Fruit fly (Drosophila melanogaster) ovary, adult (tissue): Measurements from ENCODE around the gene rt.
"Not testable (repeated sequence)": the region's sequence is repeated elsewhere in the genome, so short reads cannot be mapped to it uniquely, and the experiment has no call there.

Experiments
- CG17801 ChIP-seq: fragments of 200-800 bp; optimal IDR thresholded peaks from 2 replicates; lab custom pipeline; 2019; ENCODE audit warnings: missing biosample characterization, mild to moderate bottlenecking, missing genetic modification characterization, moderate library complexity; ENCODE audit not compliant: partially characterized antibody

Gene rt

dm6 chr3L:11602040-11602439 is 14.5 kb upstream of the rt start:
- TF ChIP-seq CG17801 (GFP tag; lab: Kevin White, UChicago): no peak

dm6 chr3L:11601133-11601532 is 13.6 kb upstream of the rt start:
- no peak for TF ChIP-seq CG17801 (GFP tag; lab: Kevin White, UChicago)

dm6 chr3L:11599965-11600420 is 12.4 kb upstream of the rt start, which contains the start of the genes CG14137 and CG46394:
Gene CG14137 (minus strand): TSS chr3L:11600065.
Gene CG46394 (plus strand): TSS chr3L:11600370.
- TF ChIP-seq CG17801 (GFP tag; lab: Kevin White, UChicago): no peak

dm6 chr3L:11599255-11599654 is 11.7 kb upstream of the rt start:
- no peak for TF ChIP-seq CG17801 (GFP tag; lab: Kevin White, UChicago)

dm6 chr3L:11596585-11597252 is 9.1 kb upstream of the rt start, which contains the start of gene CG7368:
Gene CG7368 (plus strand): TSS chr3L:11597202.
- no peak for TF ChIP-seq CG17801 (GFP tag; lab: Kevin White, UChicago)

dm6 chr3L:11593778-11594177 is 6.2 kb upstream of the rt start:
- TF ChIP-seq CG17801 (GFP tag; lab: Kevin White, UChicago): no peak

dm6 chr3L:11591803-11592202 is 4.2 kb upstream of the rt start:
- no peak for TF ChIP-seq CG17801 (GFP tag; lab: Kevin White, UChicago)

- TF ChIP-seq CG17801 (GFP tag; lab: Kevin White, UChicago): no peak
Measured at dm6 chr3L:11591131-11591530, 3.6 kb upstream of the rt start, which contains the start of gene CG33268. Gene CG33268 (minus strand): TSS chr3L:11591231.

dm6 chr3L:11589395-11589794 is 1.8 kb upstream of the rt start, which contains the start of gene CG7377:
Gene CG7377 (plus strand): TSS chr3L:11589695.
- TF ChIP-seq CG17801 (GFP tag; lab: Kevin White, UChicago): not testable (repeated sequence)

dm6 chr3L:11588594-11588993 is 1.0 kb upstream of the rt start:
- TF ChIP-seq CG17801 (GFP tag; lab: Kevin White, UChicago): no peak

dm6 chr3L:11586794-11587462 is 642 bp downstream of the rt start:
- no peak for TF ChIP-seq CG17801 (GFP tag; lab: Kevin White, UChicago)

dm6 chr3L:11583964-11584363 is 3.6 kb downstream of the rt start, which contains the start of gene CG32086:
Gene CG32086 (minus strand): TSS chr3L:11584064.
- TF ChIP-seq CG17801 (GFP tag; lab: Kevin White, UChicago): no peak

dm6 chr3L:11582097-11582496 is 5.5 kb downstream of the rt start, which contains the start of gene CG33269:
Gene CG33269 (minus strand): TSS chr3L:11582197.
- TF ChIP-seq CG17801 (GFP tag; lab: Kevin White, UChicago): no peak

dm6 chr3L:11580919-11581318 is 6.7 kb downstream of the rt start, which contains the start of gene CG43391:
Gene CG43391 (minus strand): TSS chr3L:11581019.
- no peak for TF ChIP-seq CG17801 (GFP tag; lab: Kevin White, UChicago)

dm6 chr3L:11579919-11580318 is 7.7 kb downstream of the rt start, which contains the start of gene CG43390:
Gene CG43390 (minus strand): TSS chr3L:11579950.
- no peak for TF ChIP-seq CG17801 (GFP tag; lab: Kevin White, UChicago)
